Fruit fly (Drosophila melanogaster) whole organism, embryonic: ENCODE data around the gene dsx-c73A.

ENCODE experiments used
- B-H1 ChIP-seq: fragments of 200-800 bp; sonication (Bioruptor generic); IDR thresholded peaks from 3 replicates; pipeline ENCODE4 v1.3.6; 2022; ENCODE audit warnings: missing biosample characterization, missing genetic modification characterization
- CG10543 ChIP-seq: fragments of 200-800 bp; sonication (Bioruptor generic); optimal IDR thresholded peaks from 3 replicates; lab custom pipeline; 2017; ENCODE audit warnings: missing biosample characterization, mild to moderate bottlenecking, missing genetic modification characterization, moderate library complexity
- CG11085 ChIP-seq: fragments of 200-800 bp; sonication (Bioruptor generic); IDR thresholded peaks from 2 replicates; pipeline ENCODE4 v1.3.6; 2022; ENCODE audit warnings: missing biosample characterization, missing genetic modification characterization
- CG11723 ChIP-seq: fragments of 200-800 bp; sonication (Bioruptor generic); optimal IDR thresholded peaks from 2 replicates; lab custom pipeline; 2017; ENCODE audit warnings: missing biosample characterization, mild to moderate bottlenecking, missing genetic modification characterization
- CG14014 ChIP-seq: fragments of 200-800 bp; sonication (Bioruptor generic); IDR thresholded peaks from 2 replicates; pipeline ENCODE4 v1.3.6; 2022; ENCODE audit warnings: missing biosample characterization, missing genetic modification characterization
- CG14965 ChIP-seq: fragments of 200-800 bp; sonication (Bioruptor generic); optimal IDR thresholded peaks from 2 replicates; lab custom pipeline; 2016; ENCODE audit warnings: missing biosample characterization, missing genetic modification characterization, borderline replicate concordance
- CG15514 ChIP-seq: fragments of 200-800 bp; sonication (Bioruptor generic); optimal IDR thresholded peaks from 3 replicates; lab custom pipeline; 2017; ENCODE audit warnings: missing biosample characterization, missing genetic modification characterization, mild to moderate bottlenecking, moderate library complexity, missing genetic modification reagents
- CG17802 ChIP-seq: fragments of 200-800 bp; sonication (Bioruptor generic); optimal IDR thresholded peaks from 2 replicates; lab custom pipeline; 2018; ENCODE audit warnings: missing biosample characterization, mild to moderate bottlenecking, missing genetic modification characterization, moderate library complexity
- CG18476 ChIP-seq: fragments of 200-800 bp; sonication (Bioruptor generic); optimal IDR thresholded peaks from 2 replicates; lab custom pipeline; 2016; ENCODE audit warnings: missing biosample characterization, mild to moderate bottlenecking, missing genetic modification characterization
- CG2712 ChIP-seq: fragments of 200-800 bp; optimal IDR thresholded peaks from 3 replicates; lab custom pipeline; 2019; ENCODE audit warnings: missing biosample characterization, mild to moderate bottlenecking, missing genetic modification characterization, moderate library complexity
- CG32532 ChIP-seq: fragments of 200-800 bp; sonication (Bioruptor generic); IDR thresholded peaks from 2 replicates; pipeline ENCODE4 v1.3.6; 2022; ENCODE audit warnings: missing biosample characterization, missing genetic modification characterization
- CG43689 ChIP-seq: fragments of 200-800 bp; sonication (Bioruptor generic); IDR thresholded peaks from 2 replicates; pipeline ENCODE4 v1.3.6; 2022; ENCODE audit warnings: missing biosample characterization, missing genetic modification characterization
- CG4854 ChIP-seq: fragments of 200-800 bp; sonication (Bioruptor generic); optimal IDR thresholded peaks from 2 replicates; lab custom pipeline; 2016; ENCODE audit warnings: missing biosample characterization, missing genetic modification characterization, inconsistent platforms
- CG6689 ChIP-seq: fragments of 200-800 bp; sonication (Bioruptor generic); IDR thresholded peaks from 2 replicates; pipeline ENCODE4 v1.3.6; 2022; ENCODE audit warnings: missing biosample characterization, missing genetic modification characterization
- CG7372 ChIP-seq: fragments of 200-800 bp; sonication (Bioruptor generic); IDR thresholded peaks from 2 replicates; pipeline ENCODE4 v1.3.6; 2022; ENCODE audit warnings: missing biosample characterization, missing genetic modification characterization
- CG7556 ChIP-seq: fragments of 200-800 bp; sonication (Bioruptor generic); optimal IDR thresholded peaks from 2 replicates; lab custom pipeline; 2017; ENCODE audit warnings: missing biosample characterization, mild to moderate bottlenecking, missing genetic modification characterization
- CG8281 ChIP-seq: fragments of 200-800 bp; sonication (Bioruptor generic); optimal IDR thresholded peaks from 2 replicates; lab custom pipeline; 2018; ENCODE audit warnings: missing biosample characterization, mild to moderate bottlenecking, missing genetic modification characterization, moderate library complexity
- CG9609 ChIP-seq: fragments of 200-800 bp; sonication (Bioruptor generic); optimal IDR thresholded peaks from 3 replicates; lab custom pipeline; 2016; ENCODE audit warnings: missing biosample characterization, missing genetic modification characterization
- CG9817 ChIP-seq: fragments of 200-800 bp; sonication (Bioruptor generic); optimal IDR thresholded peaks from 2 replicates; lab custom pipeline; 2018; ENCODE audit warnings: missing biosample characterization, mild to moderate bottlenecking, missing genetic modification characterization, moderate library complexity
- D ChIP-seq, 2 experiments: fragments of 200-800 bp in 1 of 2; fragments of >200 bp in 1 of 2; sonication (Bioruptor generic) in 1 of 2; optimal IDR thresholded peaks; 2 replicates in 1 of 2; 3 replicates in 1 of 2; lab custom pipeline; 2017; ENCODE audit warnings: mild to moderate bottlenecking in 1 of 2, missing biosample characterization in 1 of 2, missing genetic modification characterization in 1 of 2, missing genetic modification reagents in 1 of 2
- Hand ChIP-seq: fragments of 200-800 bp; sonication (Bioruptor generic); optimal IDR thresholded peaks from 2 replicates; lab custom pipeline; 2017; ENCODE audit warnings: mild to moderate bottlenecking, missing biosample characterization, missing genetic modification reagents, missing genetic modification characterization
- Lhr ChIP-seq: fragments of 200-800 bp; sonication (Bioruptor generic); optimal IDR thresholded peaks from 3 replicates; lab custom pipeline; 2017; ENCODE audit warnings: mild to moderate bottlenecking, missing biosample characterization, missing genetic modification reagents, missing genetic modification characterization
- MTF-1 ChIP-seq: fragments of 200-800 bp; sonication (Bioruptor generic); optimal IDR thresholded peaks from 2 replicates; lab custom pipeline; 2018; ENCODE audit warnings: missing biosample characterization, mild to moderate bottlenecking, missing genetic modification characterization, borderline replicate concordance
- Med ChIP-seq: fragments of 200-800 bp; sonication (Bioruptor generic); peaks from one replicate; lab custom pipeline; 2016; ENCODE audit warnings: missing biosample characterization, missing genetic modification characterization, mild to moderate bottlenecking, inconsistent platforms, moderate library complexity
- Trl ChIP-seq, 3 experiments: fragments of >200 bp in 2 of 3; fragments of 200-800 bp in 1 of 3; sonication (Bioruptor generic) in 1 of 3; optimal IDR thresholded peaks; 2 replicates in 1 of 3; 3 replicates in 2 of 3; lab custom pipeline; 2016 to 2017; ENCODE audit warnings: missing biosample characterization in 1 of 3, missing genetic modification characterization in 1 of 3
- Xbp1 ChIP-seq: fragments of 200-800 bp; sonication (Bioruptor generic); optimal IDR thresholded peaks from 3 replicates; lab custom pipeline; 2016; ENCODE audit warnings: missing biosample characterization, mild to moderate bottlenecking, missing genetic modification characterization
- aop ChIP-seq: fragments of 200-800 bp; sonication (Bioruptor generic); IDR thresholded peaks from 2 replicates; pipeline ENCODE4 v1.3.6; 2022; ENCODE audit warnings: missing biosample characterization, missing genetic modification characterization
- ash1 ChIP-seq: fragments of 200-800 bp; sonication (Bioruptor generic); optimal IDR thresholded peaks from 2 replicates; lab custom pipeline; 2018; ENCODE audit warnings: missing biosample characterization, mild to moderate bottlenecking, missing genetic modification characterization
- az2 ChIP-seq: fragments of 200-800 bp; sonication (Bioruptor generic); optimal IDR thresholded peaks from 3 replicates; lab custom pipeline; 2016; ENCODE audit warnings: missing biosample characterization, missing genetic modification characterization
- bigmax ChIP-seq: fragments of 200-800 bp; sonication (Bioruptor generic); optimal IDR thresholded peaks from 2 replicates; lab custom pipeline; 2018; ENCODE audit warnings: missing biosample characterization, mild to moderate bottlenecking, missing genetic modification characterization
- cad ChIP-seq: fragments of >200 bp; optimal IDR thresholded peaks from 2 replicates; lab custom pipeline; 2017; ENCODE audit warnings: missing biosample characterization, missing genetic modification characterization
- caup ChIP-seq: fragments of 200-800 bp; sonication (Bioruptor generic); optimal IDR thresholded peaks from 3 replicates; lab custom pipeline; 2017; ENCODE audit warnings: missing biosample characterization, mild to moderate bottlenecking, missing genetic modification characterization, moderate library complexity; ENCODE audit not compliant: severe bottlenecking
- chif ChIP-seq, 2 experiments: fragments of 200-800 bp; sonication (Bioruptor generic); optimal IDR thresholded peaks; 3 replicates each; lab custom pipeline; 2016; ENCODE audit warnings: missing biosample characterization in 2 of 2, missing genetic modification characterization in 2 of 2
- da ChIP-seq: fragments of 200-800 bp; sonication (Bioruptor generic); optimal IDR thresholded peaks from 2 replicates; lab custom pipeline; 2016; ENCODE audit warnings: missing biosample characterization, missing genetic modification characterization
- dan ChIP-seq: fragments of 200-800 bp; sonication (Bioruptor generic); IDR thresholded peaks from 2 replicates; pipeline ENCODE4 v1.3.6; 2022; ENCODE audit warnings: missing biosample characterization, missing genetic modification characterization
- dati ChIP-seq: fragments of 200-800 bp; sonication (Bioruptor generic); IDR thresholded peaks from 2 replicates; pipeline ENCODE4 v1.3.6; 2022; ENCODE audit warnings: missing biosample characterization, missing genetic modification characterization
- dmrt99B ChIP-seq: fragments of 200-800 bp; sonication (Bioruptor generic); optimal IDR thresholded peaks from 2 replicates; lab custom pipeline; 2018; ENCODE audit warnings: missing biosample characterization, mild to moderate bottlenecking, missing genetic modification characterization, moderate library complexity
- fu2 ChIP-seq: fragments of 200-800 bp; sonication (Bioruptor generic); optimal IDR thresholded peaks from 2 replicates; lab custom pipeline; 2016; ENCODE audit warnings: missing biosample characterization, missing genetic modification characterization
- ham ChIP-seq: fragments of 200-800 bp; sonication (Bioruptor generic); IDR thresholded peaks from 2 replicates; pipeline ENCODE4 v1.3.6; 2022; ENCODE audit warnings: missing biosample characterization, missing genetic modification characterization
- inv ChIP-seq: fragments of 200-800 bp; sonication (Bioruptor generic); IDR thresholded peaks from 2 replicates; pipeline ENCODE4 v1.3.6; 2022; ENCODE audit warnings: missing biosample characterization, missing genetic modification characterization; ENCODE audit not compliant: partially characterized antibody
- jigr1 ChIP-seq: fragments of 200-800 bp; sonication (Bioruptor generic); IDR thresholded peaks from 3 replicates; pipeline ENCODE4 v1.3.6; 2022; ENCODE audit warnings: missing biosample characterization, missing genetic modification characterization
- jing ChIP-seq: fragments of 200-800 bp; sonication (Bioruptor generic); optimal IDR thresholded peaks from 2 replicates; lab custom pipeline; 2018; ENCODE audit warnings: missing biosample characterization, mild to moderate bottlenecking, missing genetic modification characterization
- lmd ChIP-seq: fragments of 200-800 bp; sonication (Bioruptor generic); IDR thresholded peaks from 2 replicates; pipeline ENCODE4 v1.3.6; 2022; ENCODE audit warnings: missing biosample characterization, missing genetic modification characterization
- nerfin-1 ChIP-seq: fragments of 200-800 bp; sonication (Bioruptor generic); optimal IDR thresholded peaks from 3 replicates; lab custom pipeline; 2019; ENCODE audit warnings: missing biosample characterization, mild to moderate bottlenecking, missing genetic modification characterization, moderate library complexity
- onecut ChIP-seq: fragments of 200-800 bp; sonication (Bioruptor generic); IDR thresholded peaks from 2 replicates; pipeline ENCODE4 v1.3.6; 2022; ENCODE audit warnings: missing biosample characterization, missing genetic modification characterization
- pho ChIP-seq: fragments of 200-800 bp; sonication (Bioruptor generic); optimal IDR thresholded peaks from 2 replicates; lab custom pipeline; 2016; ENCODE audit warnings: missing biosample characterization, missing genetic modification characterization
- sens ChIP-seq: fragments of 200-800 bp; sonication (Bioruptor generic); peaks from one replicate; lab custom pipeline; 2016; ENCODE audit warnings: missing biosample characterization, missing genetic modification characterization
- trh ChIP-seq: fragments of 200-800 bp; sonication (Bioruptor generic); optimal IDR thresholded peaks from 2 replicates; lab custom pipeline; 2016; ENCODE audit warnings: missing biosample characterization, missing genetic modification characterization
- vnd ChIP-seq: fragments of 200-800 bp; sonication (Bioruptor generic); IDR thresholded peaks from 3 replicates; pipeline ENCODE4 v1.3.6; 2022; ENCODE audit warnings: missing biosample characterization, missing genetic modification characterization; ENCODE audit not compliant: partially characterized antibody
- zfh2 ChIP-seq: fragments of 200-800 bp; sonication (Bioruptor generic); optimal IDR thresholded peaks from 2 replicates; lab custom pipeline; 2016; ENCODE audit warnings: missing biosample characterization, missing genetic modification characterization

The dsx-c73A gene

DNA sequence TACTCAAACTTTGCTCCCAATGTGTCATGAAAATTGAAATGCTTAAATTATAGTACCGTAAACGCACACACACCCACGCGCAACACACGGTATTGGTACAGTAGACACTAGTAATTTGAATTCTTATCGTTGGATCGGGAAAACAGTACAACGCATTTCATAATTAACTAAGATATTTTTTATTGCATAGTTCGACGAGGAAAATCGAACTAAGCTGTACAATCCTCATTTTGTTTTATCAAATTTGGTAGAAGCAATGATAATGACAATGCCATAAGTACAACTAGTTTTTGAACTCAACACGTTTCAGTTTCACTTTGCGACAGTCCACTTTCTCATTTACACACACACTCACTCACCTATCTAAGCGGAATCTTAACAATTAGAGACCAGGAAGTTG, 71.0 kb downstream of the dsx-c73A start (continued):
- TF ChIP-seq CG4854 (GFP tag; lab: Kevin White, UChicago) = peak; percentile 29
- TF ChIP-seq MTF-1 = peak; percentile 41
- no peak for TF ChIP-seq onecut
- peak; percentile 11 for TF ChIP-seq CG17802
- peak; percentile 53; the same call in 1 of the 2 replicates for TF ChIP-seq CG6689 (GFP tag; lab: Robert Waterston, UW)
- no peak for TF ChIP-seq ham (GFP tag; lab: Robert Waterston, UW)
- no peak for TF ChIP-seq Trl (optimal IDR thresholded peaks at IDR 0.05; lab: Kevin White, UChicago)
- TF ChIP-seq Trl (GFP tag; optimal IDR thresholded peaks at IDR 0.05; lab: Kevin White, UChicago) = peak; percentile 60
- TF ChIP-seq fu2 = peak; percentile 50
- peak; percentile 32 to 62 for TF ChIP-seq chif (GFP tag; optimal IDR thresholded peaks at IDR 0.05; lab: Kevin White, UChicago)
- peak; percentile 67 for TF ChIP-seq CG2712
- TF ChIP-seq dmrt99B (tag; lab: Kevin White, UChicago) = peak; percentile 80
- TF ChIP-seq dan = no peak
- TF ChIP-seq CG18476 = peak; percentile 1
- no peak for TF ChIP-seq B-H1
- no peak for TF ChIP-seq D (optimal IDR thresholded peaks at IDR 0.05; lab: Kevin White, UChicago)
- TF ChIP-seq D (GFP tag; optimal IDR thresholded peaks at IDR 0.05; lab: Kevin White, UChicago) = peak; percentile 58
- no peak for TF ChIP-seq inv
- TF ChIP-seq CG43689 = 0 out of 2 replicates have a peak, but pooled peaks have one; percentile 14
- peak; percentile 90 for TF ChIP-seq sens (GFP tag; lab: Kevin White, UChicago)
- TF ChIP-seq bigmax (GFP tag; lab: Kevin White, UChicago) = no peak
- peak; percentile 94 for TF ChIP-seq Med
- TF ChIP-seq CG15514 (GFP tag; lab: Kevin White, UChicago) = peak; percentile 44
- TF ChIP-seq caup (GFP tag; lab: Kevin White, UChicago) = peak; percentile 72
- TF ChIP-seq Hand (GFP tag; lab: Kevin White, UChicago) = peak; percentile 40
- peak; percentile 57 for TF ChIP-seq az2 (GFP tag; lab: Kevin White, UChicago)
- TF ChIP-seq CG11723 (GFP tag; lab: Kevin White, UChicago) = peak; percentile 46
- peak; percentile 78 for TF ChIP-seq CG9817 (tag; lab: Kevin White, UChicago)
- TF ChIP-seq pho (GFP tag; lab: Kevin White, UChicago) = peak; percentile 59
- TF ChIP-seq jing = no peak
- no peak for TF ChIP-seq ash1
- no peak for TF ChIP-seq jigr1
- no peak for TF ChIP-seq trh
- TF ChIP-seq CG32532 (GFP tag; lab: Robert Waterston, UW) = peak; percentile 74
- no peak for TF ChIP-seq dati (GFP tag; lab: Robert Waterston, UW)
- no peak for TF ChIP-seq aop (GFP tag; lab: Robert Waterston, UW)
- peak; percentile 65 for TF ChIP-seq CG14014 (GFP tag; lab: Robert Waterston, UW)
- peak; percentile 71 for TF ChIP-seq Xbp1 (GFP tag; lab: Kevin White, UChicago)
- no peak for TF ChIP-seq cad (GFP tag; lab: Kevin White, UChicago)
- no peak for TF ChIP-seq vnd (GFP tag; lab: Robert Waterston, UW)
- TF ChIP-seq CG10543 = peak; percentile 74
- TF ChIP-seq CG8281 (tag; lab: Kevin White, UChicago) = peak; percentile 29
- TF ChIP-seq CG14965 (GFP tag; lab: Kevin White, UChicago) = no peak
- no peak; the same call in none of the 2 replicates for TF ChIP-seq CG7372
- TF ChIP-seq CG7556 = peak; percentile 67
- peak; percentile 50 for TF ChIP-seq CG9609 (GFP tag; lab: Kevin White, UChicago)
- no peak for TF ChIP-seq da (GFP tag; lab: Kevin White, UChicago)
- TF ChIP-seq zfh2 (GFP tag; lab: Kevin White, UChicago) = peak; percentile 65
- no peak; the same call in 1 of the 2 replicates for TF ChIP-seq lmd (GFP tag; lab: Robert Waterston, UW)
- no peak for TF ChIP-seq Lhr (GFP tag; lab: Kevin White, UChicago)
- TF ChIP-seq CG11085 (GFP tag; lab: Robert Waterston, UW) = peak; percentile 53
- TF ChIP-seq nerfin-1 (tag; lab: Kevin White, UChicago) = peak; percentile 49
